Worm (Caenorhabditis elegans): ENCODE results near the gene spe-39.

DNA sequence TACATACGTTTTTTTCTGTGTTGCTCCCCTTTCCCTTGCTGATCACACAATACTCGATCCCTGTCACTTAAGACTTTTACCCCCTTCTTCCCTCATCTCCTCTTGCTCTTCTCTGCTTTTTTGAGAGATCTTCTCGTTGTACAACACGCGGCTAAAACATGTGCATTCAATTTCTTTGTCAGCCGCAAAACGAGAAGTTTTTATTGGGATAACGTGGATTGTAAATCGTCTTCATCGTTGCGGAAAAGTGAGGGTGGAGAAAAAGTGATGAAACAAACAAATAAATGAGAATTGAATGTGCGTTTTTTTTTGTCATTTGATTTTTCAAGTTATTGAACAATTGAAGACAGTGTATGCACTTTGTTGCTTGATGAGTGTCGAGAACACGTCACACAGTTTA is 15.8 kb upstream of the spe-39 start:
- no peak for TF ChIP-seq him-1 (tag; optimal IDR thresholded peaks at IDR 0.05)
- no peak for TF ChIP-seq W03F9.2 (tag; optimal IDR thresholded peaks at IDR 0.05)
